Fruit fly (Drosophila melanogaster) whole organism, wandering third instar larva: ENCODE measurements around the gene CG11997.

Experiments used
- CG9705 ChIP-seq: fragments of 200-800 bp; sonication (Bioruptor generic); optimal IDR thresholded peaks from 2 replicates; lab custom pipeline; 2018; ENCODE audit warnings: missing biosample characterization, mild to moderate bottlenecking, missing genetic modification characterization
- Dfd ChIP-seq: fragments of >200 bp; optimal IDR thresholded peaks from 2 replicates; lab custom pipeline; 2017; ENCODE audit warnings: missing biosample characterization, missing genetic modification characterization
- Dif ChIP-seq: fragments of 200-275, 200-300 bp; sonication (Bioruptor generic); optimal IDR thresholded peaks from 2 replicates; lab custom pipeline; 2018; ENCODE audit warnings: missing biosample characterization, missing genetic modification characterization; ENCODE audit not compliant: partially characterized antibody
- GATAd ChIP-seq: sonication (Bioruptor generic); optimal IDR thresholded peaks from 2 replicates; lab custom pipeline; 2016; ENCODE audit warnings: missing biosample characterization, missing genetic modification characterization
- Hnf4 ChIP-seq: fragments of 200-800 bp; sonication (Bioruptor generic); optimal IDR thresholded peaks from 2 replicates; lab custom pipeline; 2016; ENCODE audit warnings: missing biosample characterization, mild to moderate bottlenecking, missing genetic modification characterization
- Hr78 ChIP-seq: fragments of >200 bp; optimal IDR thresholded peaks from 2 replicates; lab custom pipeline; 2017; ENCODE audit warnings: missing biosample characterization, missing genetic modification characterization
- Hr83 ChIP-seq: fragments of 200-300 bp; sonication (Bioruptor generic); optimal IDR thresholded peaks from 2 replicates; lab custom pipeline; 2016; ENCODE audit warnings: missing biosample characterization, mild to moderate bottlenecking, missing genetic modification characterization, moderate library complexity; ENCODE audit not compliant: poor library complexity, severe bottlenecking
- Jra ChIP-seq: sonication (Bioruptor generic); optimal IDR thresholded peaks from 2 replicates; lab custom pipeline; 2016; ENCODE audit warnings: missing biosample characterization, missing genetic modification characterization
- Mio ChIP-seq: sonication (Bioruptor generic); optimal IDR thresholded peaks from 2 replicates; lab custom pipeline; 2016; ENCODE audit warnings: missing biosample characterization, missing genetic modification characterization
- Myc ChIP-seq: fragments of >200 bp; optimal IDR thresholded peaks from 2 replicates; lab custom pipeline; 2017
- N ChIP-seq: fragments of >200 bp; optimal IDR thresholded peaks from 2 replicates; lab custom pipeline; 2018; ENCODE audit warnings: missing biosample characterization, missing external identifiers, missing genetic modification characterization
- Rel ChIP-seq, 2 experiments: fragments of 200-800 bp; sonication (Bioruptor generic) in 1 of 2; optimal IDR thresholded peaks; 2 replicates in 1 of 2; 3 replicates in 1 of 2; lab custom pipeline; 2016 to 2019; ENCODE audit warnings: mild to moderate bottlenecking in 2 of 2, missing biosample characterization in 2 of 2, missing genetic modification characterization in 2 of 2, moderate library complexity in 1 of 2
- Sp1 ChIP-seq: fragments of 200-800 bp; sonication (Bioruptor generic); optimal IDR thresholded peaks from 3 replicates; lab custom pipeline; 2019; ENCODE audit warnings: missing biosample characterization, mild to moderate bottlenecking, missing genetic modification characterization, moderate library complexity
- Vsx2 ChIP-seq: fragments of 200-300, 225-300 bp; sonication (Bioruptor generic); optimal IDR thresholded peaks from 2 replicates; lab custom pipeline; 2018; ENCODE audit warnings: missing biosample characterization, missing genetic modification characterization; ENCODE audit not compliant: partially characterized antibody
- brk ChIP-seq: fragments of 200-800 bp; sonication (Bioruptor generic); optimal IDR thresholded peaks from 2 replicates; lab custom pipeline; 2016; ENCODE audit warnings: missing biosample characterization, mild to moderate bottlenecking, missing genetic modification characterization
- dmrt93B ChIP-seq: fragments of 200-800 bp; sonication (Bioruptor generic); optimal IDR thresholded peaks from 2 replicates; lab custom pipeline; 2018; ENCODE audit warnings: missing biosample characterization, mild to moderate bottlenecking, missing genetic modification characterization
- foxo ChIP-seq, 2 experiments: fragments of 200-800 bp; sonication (Bioruptor generic); optimal IDR thresholded peaks; 2 replicates in 1 of 2; 3 replicates in 1 of 2; lab custom pipeline; 2016 to 2017; ENCODE audit warnings: missing biosample characterization in 2 of 2, missing genetic modification characterization in 2 of 2
- fru ChIP-seq: fragments of 200-800 bp; sonication (Bioruptor generic); optimal IDR thresholded peaks from 3 replicates; lab custom pipeline; 2016; ENCODE audit warnings: missing biosample characterization, mild to moderate bottlenecking, missing genetic modification characterization
- h ChIP-seq: fragments of 200-800 bp; sonication (Bioruptor generic); optimal IDR thresholded peaks from 3 replicates; lab custom pipeline; 2016; ENCODE audit warnings: missing biosample characterization, mild to moderate bottlenecking, missing genetic modification characterization
- lola ChIP-seq: fragments of >200 bp; optimal IDR thresholded peaks from 2 replicates; lab custom pipeline; 2017; ENCODE audit warnings: missing biosample characterization, missing genetic modification characterization
- pan ChIP-seq: fragments of >200 bp; optimal IDR thresholded peaks from 2 replicates; lab custom pipeline; 2017
- psq ChIP-seq: fragments of 200-800 bp; sonication (Bioruptor generic); optimal IDR thresholded peaks from 3 replicates; lab custom pipeline; 2017; ENCODE audit warnings: missing biosample characterization, mild to moderate bottlenecking, missing genetic modification characterization, moderate library complexity
- rgr ChIP-seq: fragments of 200-800 bp; sonication (Bioruptor generic); optimal IDR thresholded peaks from 3 replicates; lab custom pipeline; 2016; ENCODE audit warnings: missing biosample characterization, mild to moderate bottlenecking, missing genetic modification characterization
- sage ChIP-seq: fragments of 200-800 bp; sonication (Bioruptor generic); optimal IDR thresholded peaks from 2 replicates; lab custom pipeline; 2016; ENCODE audit warnings: missing biosample characterization, mild to moderate bottlenecking, missing genetic modification characterization
- sv ChIP-seq: fragments of 200-800 bp; sonication (Bioruptor generic); optimal IDR thresholded peaks from 3 replicates; lab custom pipeline; 2016; ENCODE audit warnings: missing biosample characterization, missing genetic modification characterization
- tai ChIP-seq: sonication (Bioruptor generic); optimal IDR thresholded peaks from 2 replicates; lab custom pipeline; 2016; ENCODE audit warnings: missing biosample characterization, missing genetic modification characterization
- usp ChIP-seq: fragments of >200 bp; optimal IDR thresholded peaks from 2 replicates; lab custom pipeline; 2017; ENCODE audit warnings: missing biosample characterization, missing genetic modification characterization

The CG11997 gene

DNA sequence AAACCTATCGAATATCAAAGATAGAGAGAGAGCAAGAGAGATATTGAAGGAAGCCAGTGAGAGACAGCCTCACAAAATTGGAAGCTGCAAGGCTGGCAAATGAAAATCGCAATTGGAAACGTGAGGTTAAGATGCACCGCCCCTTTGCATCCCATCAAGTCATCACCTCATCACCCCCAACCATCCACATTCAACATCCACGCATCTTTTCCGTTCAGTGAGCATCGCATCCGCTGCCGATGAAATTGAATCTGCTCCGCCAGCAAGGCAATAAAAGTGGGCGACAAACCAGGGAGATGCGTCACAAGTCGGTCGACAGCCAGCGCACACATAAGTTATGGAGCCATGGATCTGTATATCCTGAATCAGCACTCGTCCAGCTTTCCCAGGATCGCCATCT is at the start of gene CG11997:
Gene CG11997, plus strand, starts transcription at position 301 of the 400 bp plus-strand sequence.
- TF ChIP-seq Dif (GFP tag; lab: Kevin White, UChicago), result no peak
- no peak for TF ChIP-seq sv (GFP tag; lab: Kevin White, UChicago)
- TF ChIP-seq rgr (GFP tag; lab: Kevin White, UChicago), result no peak
- no peak for TF ChIP-seq Hr78 (GFP tag; lab: Kevin White, UChicago)
- no peak for TF ChIP-seq Mio (GFP tag; lab: Kevin White, UChicago)
- no peak for TF ChIP-seq Hr83 (GFP tag; lab: Kevin White, UChicago)
- no peak for TF ChIP-seq usp (GFP tag; lab: Kevin White, UChicago)
- no peak for TF ChIP-seq sage (GFP tag; lab: Kevin White, UChicago)
- no peak for TF ChIP-seq psq
- TF ChIP-seq lola (GFP tag; lab: Kevin White, UChicago), result no peak

DNA sequence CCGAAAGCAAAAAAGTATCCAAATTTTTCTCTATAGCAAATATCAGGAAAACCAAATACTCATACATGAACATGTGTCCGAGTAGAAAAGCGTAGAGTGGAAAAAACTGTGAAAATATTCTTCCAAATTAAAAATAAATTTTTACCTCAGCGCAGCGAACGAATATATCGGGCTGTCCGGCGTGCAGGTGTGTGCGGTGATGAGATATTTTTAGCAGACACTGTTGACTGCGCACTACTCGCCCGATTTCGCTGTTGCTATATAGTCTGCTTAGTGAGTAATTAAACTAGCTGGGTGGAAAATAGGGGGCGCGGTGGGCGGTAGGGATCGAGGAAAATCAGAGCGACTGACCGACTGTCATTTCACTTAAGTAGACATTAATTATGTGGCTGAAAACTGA is 47.1 kb upstream of the CG11997 start:
- no peak for TF ChIP-seq foxo (GFP tag; optimal IDR thresholded peaks at IDR 0.05; lab: Kevin White, UChicago)
- TF ChIP-seq Jra (GFP tag; lab: Kevin White, UChicago), result no peak
- TF ChIP-seq N (GFP tag; lab: Kevin White, UChicago), result no peak
- TF ChIP-seq, all 38 proteins: peak for 0

DNA sequence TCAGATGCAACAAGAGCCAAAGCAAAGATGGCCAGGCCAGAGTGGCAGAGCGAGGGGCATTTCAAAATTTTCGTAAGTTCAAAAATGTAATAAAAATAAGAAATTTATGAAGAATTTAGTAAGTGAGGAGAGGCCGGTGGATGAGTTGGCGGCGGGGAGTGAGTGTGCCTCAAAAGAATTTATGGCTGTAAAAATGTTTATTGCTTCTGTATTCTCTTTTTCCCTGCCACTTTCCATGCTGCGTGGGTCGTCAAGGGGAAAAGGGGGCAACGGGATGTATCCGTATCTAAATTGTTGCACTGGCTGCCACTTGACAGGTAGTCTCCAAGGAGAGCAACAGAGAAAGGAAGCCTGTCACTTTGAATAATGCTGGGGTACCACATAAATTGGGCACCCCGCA is 45.9 kb upstream of the CG11997 start:
- TF ChIP-seq h (no peak), fru (GFP tag; lab: Kevin White, UChicago) (no peak), pan (no peak), rgr (GFP tag; lab: Kevin White, UChicago) (no peak), GATAd (GFP tag; lab: Kevin White, UChicago) (no peak), Hnf4 (GFP tag; lab: Kevin White, UChicago) (no peak), sage (GFP tag; lab: Kevin White, UChicago) (no peak), Myc (lab: Kevin White, UChicago) (no peak), Hr83 (GFP tag; lab: Kevin White, UChicago) (no peak), CG9705 (GFP tag; lab: Kevin White, UChicago) (no peak), Rel (GFP tag; optimal IDR thresholded peaks at IDR 0.05; lab: Kevin White, UChicago) (no peak), Rel (tag; optimal IDR thresholded peaks at IDR 0.05; lab: Kevin White, UChicago) (no peak), sv (GFP tag; lab: Kevin White, UChicago) (no peak), foxo (GFP tag; optimal IDR thresholded peaks at IDR 0.05; lab: Kevin White, UChicago) (no peak), Vsx2 (GFP tag; lab: Kevin White, UChicago) (no peak), Sp1 (no peak), Hr78 (GFP tag; lab: Kevin White, UChicago) (no peak)

DNA sequence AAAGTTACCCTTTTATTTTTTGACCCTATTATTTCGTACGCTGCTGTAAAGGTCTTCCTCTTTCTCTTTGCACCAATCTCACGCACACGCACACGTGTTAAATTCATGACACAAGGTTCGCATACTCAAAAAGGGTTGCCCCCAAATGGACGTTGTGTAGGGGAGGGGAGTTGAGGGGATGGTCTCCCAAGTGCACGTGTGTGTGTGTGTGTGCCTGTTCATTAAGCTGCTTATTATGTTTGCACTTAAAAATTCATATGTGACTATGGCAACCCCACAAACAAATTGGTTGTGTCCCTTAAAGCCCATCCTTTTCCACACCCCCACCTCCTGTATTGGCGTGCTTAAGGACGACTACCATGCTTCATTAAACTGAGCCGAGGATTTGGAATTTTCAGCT is 44.1 kb upstream of the CG11997 start:
- TF ChIP-seq Dfd (GFP tag; lab: Kevin White, UChicago) (peak; percentile 2), rgr (GFP tag; lab: Kevin White, UChicago) (no peak), brk (GFP tag; lab: Kevin White, UChicago) (no peak), foxo (GFP tag; optimal IDR thresholded peaks at IDR 0.05; lab: Kevin White, UChicago) (no peak), CG9705 (GFP tag; lab: Kevin White, UChicago) (no peak), sv (GFP tag; lab: Kevin White, UChicago) (no peak), psq (no peak), dmrt93B (GFP tag; lab: Kevin White, UChicago) (no peak)
- TF ChIP-seq, all 38 proteins: peak for 1

DNA sequence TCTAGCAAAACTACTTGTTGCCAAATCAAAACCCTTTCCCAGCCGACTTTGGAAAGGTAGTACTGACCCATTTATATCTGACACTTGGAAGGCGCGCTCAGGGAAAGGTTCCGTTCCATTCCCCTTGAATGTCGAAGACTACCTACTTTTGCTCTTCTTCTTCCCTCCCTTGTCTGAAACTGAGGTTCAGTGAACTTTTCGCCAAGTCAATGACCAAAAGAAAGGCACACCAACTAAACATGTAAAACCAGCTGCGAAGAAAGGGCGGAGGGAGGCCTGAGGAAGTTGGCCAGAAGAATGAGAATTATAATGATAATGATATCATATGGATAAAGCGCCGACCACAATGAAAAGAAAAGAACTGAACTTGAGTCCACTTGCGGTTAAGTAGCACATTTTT is 42.2 kb upstream of the CG11997 start:
- peak; percentile 10 for TF ChIP-seq psq
- TF ChIP-seq pan, result no peak

DNA sequence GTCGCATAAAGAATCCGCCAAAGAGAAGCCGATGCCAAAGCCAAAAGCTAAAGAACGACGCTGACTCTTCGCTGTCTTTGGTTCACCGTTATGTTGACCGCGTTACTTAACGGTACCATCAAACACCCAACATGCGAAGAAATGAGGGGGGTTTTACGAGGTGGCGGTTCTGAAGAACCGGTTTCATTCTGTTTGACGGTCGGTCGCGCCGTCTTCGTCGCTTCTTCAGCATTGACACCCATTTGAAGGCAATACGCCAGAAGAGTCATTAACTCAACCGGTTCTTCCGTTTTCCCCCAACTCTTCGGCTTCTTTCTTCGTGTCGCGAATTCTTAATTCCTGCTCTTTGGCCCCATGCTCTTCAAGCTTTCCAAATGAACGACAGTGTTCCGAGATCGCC is 39.1 kb upstream of the CG11997 start:
- TF ChIP-seq fru (GFP tag; lab: Kevin White, UChicago), result peak; percentile 44
- TF ChIP-seq Rel (GFP tag; optimal IDR thresholded peaks at IDR 0.05; lab: Kevin White, UChicago), result no peak
- TF ChIP-seq Rel (tag; optimal IDR thresholded peaks at IDR 0.05; lab: Kevin White, UChicago), result peak; percentile 20
- no peak for TF ChIP-seq h
- TF ChIP-seq, all 38 proteins: peak for 2

DNA sequence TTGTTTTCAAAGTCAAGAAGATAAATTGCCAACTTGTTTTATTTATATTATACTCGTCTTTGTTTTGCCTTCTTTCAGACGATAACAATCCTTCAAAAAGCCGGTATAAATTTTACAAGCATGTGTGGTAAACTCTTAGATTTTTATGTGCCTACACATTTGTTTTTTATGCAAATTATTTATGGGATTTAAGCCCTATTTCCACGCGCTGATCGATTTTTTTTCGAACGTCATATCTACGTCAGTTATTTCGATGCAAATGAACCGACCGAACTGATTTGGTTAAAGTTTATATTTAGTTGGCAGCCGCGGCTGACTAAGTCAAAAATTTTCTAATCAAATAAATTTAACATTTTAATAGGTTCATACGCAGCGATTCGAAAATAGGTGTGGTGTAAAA is 37.2 kb upstream of the CG11997 start:
- TF ChIP-seq Hr78 (GFP tag; lab: Kevin White, UChicago), result no peak
- no peak for TF ChIP-seq psq
- no peak for TF ChIP-seq tai (GFP tag; lab: Kevin White, UChicago)
- no peak for TF ChIP-seq dmrt93B (GFP tag; lab: Kevin White, UChicago)
- TF ChIP-seq sv (GFP tag; lab: Kevin White, UChicago), result no peak
- TF ChIP-seq fru (GFP tag; lab: Kevin White, UChicago), result no peak
